Fruit fly (Drosophila melanogaster) whole organism, adult: ENCODE measurements around the gene Tasp1.
A peak's percentile ranks its signal among the peaks of the same experiment; 100 is the strongest.

ENCODE experiments used
- CG14711 ChIP-seq: fragments of 200-800 bp; sonication (Bioruptor generic); optimal IDR thresholded peaks from 2 replicates; lab custom pipeline; 2018; ENCODE audit warnings: missing biosample characterization, mild to moderate bottlenecking, missing genetic modification characterization, moderate library complexity
- CG33017 ChIP-seq: fragments of 200-800 bp; sonication (Bioruptor generic); optimal IDR thresholded peaks from 2 replicates; lab custom pipeline; 2018; ENCODE audit warnings: missing biosample characterization, mild to moderate bottlenecking, missing genetic modification characterization, moderate library complexity
- CG7045 ChIP-seq: fragments of 200-800 bp; sonication (Bioruptor generic); optimal IDR thresholded peaks from 2 replicates; lab custom pipeline; 2017; ENCODE audit warnings: missing biosample characterization, mild to moderate bottlenecking, missing genetic modification characterization
- Clk ChIP-seq: fragments of 200-800 bp; sonication (Bioruptor generic); optimal IDR thresholded peaks from 2 replicates; lab custom pipeline; 2017; ENCODE audit warnings: missing biosample characterization, missing genetic modification characterization
- bab1 ChIP-seq: fragments of 200-800 bp; sonication (Bioruptor generic); optimal IDR thresholded peaks from 3 replicates; lab custom pipeline; 2019; ENCODE audit warnings: missing biosample characterization, mild to moderate bottlenecking, missing genetic modification characterization, moderate library complexity

- TF ChIP-seq CG7045 (GFP tag; lab: Kevin White, UChicago), result no peak
- TF ChIP-seq CG14711, result no peak
- no peak for TF ChIP-seq Clk
- TF ChIP-seq bab1, result peak; percentile 35
- no peak for TF ChIP-seq CG33017 (tag; lab: Kevin White, UChicago)
These were observed 24.9 kb upstream of the Tasp1 start, which contains the start of gene Zn72D for dm6 chr3L:16112069-16112820.
